Worm (Caenorhabditis elegans): ENCODE data around the gene F58F9.3.

The F58F9.3 gene

DNA sequence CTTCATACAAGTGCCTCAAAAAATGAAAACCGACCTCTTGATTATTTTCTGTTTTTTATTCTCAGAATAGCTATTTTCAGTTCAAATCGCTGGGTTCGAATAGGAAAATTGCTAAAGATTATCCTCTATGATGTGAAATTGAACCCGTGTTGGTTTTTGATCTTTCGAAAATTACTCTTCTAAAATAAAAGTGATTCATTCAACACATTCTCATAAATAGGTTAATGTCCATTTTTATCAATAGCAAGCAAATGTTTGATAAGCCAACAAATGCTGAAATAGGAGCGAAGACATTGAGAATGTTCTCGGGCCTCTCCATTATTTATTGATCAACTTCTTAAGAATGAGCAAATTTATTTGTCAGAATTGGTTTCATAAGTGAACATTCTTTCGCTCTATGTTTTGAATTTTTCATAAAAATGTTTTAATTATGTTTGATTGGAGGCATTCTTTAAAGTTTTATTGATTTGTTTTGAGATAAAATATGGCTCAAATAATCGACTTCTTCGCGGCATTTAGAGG, at the start of gene F58F9.3:
Gene F58F9.3, plus strand, starts transcription at position 472 of the 522 bp plus-strand sequence.
- TF ChIP-seq tag-97 (GFP tag; IDR thresholded peaks at IDR 0.05), result no peak
- peak in 1 of 2 experiments; percentile 88 for TF ChIP-seq unc-62 (GFP tag; optimal IDR thresholded peaks at IDR 0.05 in 1 of 2)
- no peak for TF ChIP-seq unc-62 (tag; optimal IDR thresholded peaks at IDR 0.05)
- no peak for TF ChIP-seq R02D3.7 (tag; optimal IDR thresholded peaks at IDR 0.05)
- no peak for TF ChIP-seq daf-8 (GFP tag; IDR thresholded peaks at IDR 0.05)
- no peak for TF ChIP-seq dmd-8 (GFP tag; IDR thresholded peaks at IDR 0.05)
- TF ChIP-seq lim-7 (GFP tag; IDR thresholded peaks at IDR 0.05), result no peak
- no peak for TF ChIP-seq nhr-42 (GFP tag; IDR thresholded peaks at IDR 0.05)
- TF ChIP-seq lir-3 (tag; optimal IDR thresholded peaks at IDR 0.05), result no peak
- TF ChIP-seq snpc-4 (tag; optimal IDR thresholded peaks at IDR 0.05), result no peak
- TF ChIP-seq dve-1 (tag; optimal IDR thresholded peaks at IDR 0.05; ENCODE audit: insufficient read depth), result peak; percentile 30
- TF ChIP-seq vab-7 (GFP tag; IDR thresholded peaks at IDR 0.05), result no peak
- peak; percentile 52 for TF ChIP-seq pqm-1 (tag; optimal IDR thresholded peaks at IDR 0.05)
- no peak for TF ChIP-seq zfp-3 (GFP tag; conservative IDR thresholded peaks at IDR 0.05)
- TF ChIP-seq snpc-1.2 (GFP tag; IDR thresholded peaks at IDR 0.05), result no peak
- TF ChIP-seq ceh-62 (tag; optimal IDR thresholded peaks at IDR 0.05), result no peak
- no peak for TF ChIP-seq fkh-10 (GFP tag; optimal IDR thresholded peaks at IDR 0.05)
- no peak for TF ChIP-seq mes-2 (tag; optimal IDR thresholded peaks at IDR 0.05; ENCODE audit: poor library complexity, severe bottlenecking)
- TF ChIP-seq nhr-6 (tag; optimal IDR thresholded peaks at IDR 0.05), result no peak
- TF ChIP-seq mdl-1 (tag; optimal IDR thresholded peaks at IDR 0.05), result no peak
- no peak for TF ChIP-seq ztf-7 (tag; optimal IDR thresholded peaks at IDR 0.05)
- no peak for TF ChIP-seq attf-4 (tag; optimal IDR thresholded peaks at IDR 0.05)
- no peak for TF ChIP-seq nhr-111 (GFP tag; optimal IDR thresholded peaks at IDR 0.05)
- no peak for TF ChIP-seq ceh-44 (GFP tag; IDR thresholded peaks at IDR 0.05)
- TF ChIP-seq lin-13 (GFP tag; optimal IDR thresholded peaks at IDR 0.05), result no peak
- no peak for TF ChIP-seq Y5F2A.4 (GFP tag; optimal IDR thresholded peaks at IDR 0.05)
- no peak for TF ChIP-seq nhr-102 (tag; optimal IDR thresholded peaks at IDR 0.05)
- no peak for TF ChIP-seq set-16 (GFP tag; IDR thresholded peaks at IDR 0.05)
- TF ChIP-seq sdz-12 (GFP tag; optimal IDR thresholded peaks at IDR 0.05), result no peak
- no peak for TF ChIP-seq Y48G9A.11 (GFP tag; IDR thresholded peaks at IDR 0.05)
- peak; percentile 25; the same call in 1 of the 2 replicates for TF ChIP-seq dmd-6 (GFP tag; IDR thresholded peaks at IDR 0.05)
- no peak for TF ChIP-seq zfp-2 (tag; optimal IDR thresholded peaks at IDR 0.05)
- peak; percentile 48 for TF ChIP-seq nhr-28 (tag; optimal IDR thresholded peaks at IDR 0.05)
- TF ChIP-seq daf-16 (GFP tag; optimal IDR thresholded peaks at IDR 0.05), result no peak
- peak; percentile 79 for TF ChIP-seq daf-16 (tag; optimal IDR thresholded peaks at IDR 0.05)
- peak; percentile 73 for TF ChIP-seq aha-1 (tag)
- TF ChIP-seq mdt-29 (GFP tag; IDR thresholded peaks at IDR 0.05), result no peak
- TF ChIP-seq nhr-48 (tag; optimal IDR thresholded peaks at IDR 0.05), result no peak
- TF ChIP-seq hlh-30 (tag; optimal IDR thresholded peaks at IDR 0.05; ENCODE audit: insufficient read depth), result no peak

ce11 chrIV:6183757-6184156, 49.3 kb upstream of the F58F9.3 start, which contains the start of gene unc-77:
TSS of gene unc-77 (minus strand) at chrIV:6183857.
- TF ChIP-seq mdl-1 (tag; optimal IDR thresholded peaks at IDR 0.05) (no peak), sdz-12 (GFP tag; optimal IDR thresholded peaks at IDR 0.05) (no peak), attf-4 (tag; optimal IDR thresholded peaks at IDR 0.05) (no peak), F44E2.7 (GFP tag; IDR thresholded peaks at IDR 0.05) (no peak), unc-62 (GFP tag; optimal IDR thresholded peaks at IDR 0.05 in 1 of 2) (no peak), unc-62 (tag; optimal IDR thresholded peaks at IDR 0.05) (no peak), jun-1 (tag; optimal IDR thresholded peaks at IDR 0.05) (no peak), ceh-44 (GFP tag; IDR thresholded peaks at IDR 0.05) (no peak), F49E8.2 (tag; optimal IDR thresholded peaks at IDR 0.05; ENCODE audit: borderline replicate concordance) (no peak), zip-11 (GFP tag; IDR thresholded peaks at IDR 0.05) (no peak), vab-7 (GFP tag; IDR thresholded peaks at IDR 0.05) (no peak), set-16 (GFP tag; IDR thresholded peaks at IDR 0.05) (no peak), T26A8.4 (GFP tag; IDR thresholded peaks at IDR 0.05) (no peak), nhr-28 (tag; optimal IDR thresholded peaks at IDR 0.05) (no peak), lin-38 (GFP tag; IDR thresholded peaks at IDR 0.05) (no peak), spr-1 (tag; optimal IDR thresholded peaks at IDR 0.05) (no peak), nhr-48 (tag; optimal IDR thresholded peaks at IDR 0.05) (no peak), dve-1 (tag; optimal IDR thresholded peaks at IDR 0.05; ENCODE audit: insufficient read depth) (no peak), pqm-1 (tag; optimal IDR thresholded peaks at IDR 0.05) (no peak), dmd-6 (GFP tag; IDR thresholded peaks at IDR 0.05) (no peak), lin-13 (GFP tag; optimal IDR thresholded peaks at IDR 0.05) (no peak)

Data from whole organism, L4 larva.